Worm (Caenorhabditis elegans): ENCODE results near the gene nlp-76.

ce11 chrX:12664443-12664842 is 740 bp upstream of the nlp-76 start:
- TF ChIP-seq Y56A3A.18 (GFP tag; IDR thresholded peaks at IDR 0.05), result no peak
- TF ChIP-seq Y67H2A.10 (GFP tag; conservative IDR thresholded peaks at IDR 0.05), result no peak
- TF ChIP-seq C17E4.6 (GFP tag; IDR thresholded peaks at IDR 0.05), result no peak
- no peak for TF ChIP-seq nhr-90 (tag; optimal IDR thresholded peaks at IDR 0.05)
- TF ChIP-seq pha-4 (tag; optimal IDR thresholded peaks at IDR 0.05), result no peak

Measured in whole organism, young adult.